Worm (Caenorhabditis elegans) whole organism, dauer: Measurements from ENCODE around the gene W03A5.2.

ENCODE experiments used
- unc-62 ChIP-seq: sonication (generic microtip); optimal IDR thresholded peaks from 2 replicates; lab custom pipeline; 2017; ENCODE audit warnings: missing biosample characterization, missing genetic modification reagents, missing genetic modification characterization

The W03A5.2 gene

ce11 chrIII:5405628-5406084 is at the start of gene W03A5.2, which contains the start of gene Y32H12A.8:
Gene W03A5.2, plus strand, starts transcription at chrIII:5406034.
Gene Y32H12A.8, minus strand, starts transcription at chrIII:5406037.
- TF ChIP-seq unc-62 (GFP tag; lab: Kevin White, UChicago): no peak

- no peak for TF ChIP-seq unc-62 (GFP tag; lab: Kevin White, UChicago)
Observed at ce11 chrIII:5361909-5362308, 43.9 kb upstream of the W03A5.2 start, which contains the start of gene Y32H12A.1. Gene Y32H12A.1, plus strand, starts transcription at chrIII:5362209.

- TF ChIP-seq unc-62 (GFP tag; lab: Kevin White, UChicago): no peak
Observed at ce11 chrIII:5367995-5368899, 37.6 kb upstream of the W03A5.2 start, which contains the start of gene dhs-9. Gene dhs-9, minus strand, starts transcription at chrIII:5368045.

- TF ChIP-seq unc-62 (GFP tag; lab: Kevin White, UChicago): no peak
Observed at ce11 chrIII:5371226-5371926, 34.5 kb upstream of the W03A5.2 start, which contains the start of gene szy-2. Gene szy-2, minus strand, starts transcription at chrIII:5371276.

ce11 chrIII:5372884-5373283 is 33.0 kb upstream of the W03A5.2 start:
- TF ChIP-seq unc-62 (GFP tag; lab: Kevin White, UChicago): no peak

- TF ChIP-seq unc-62 (GFP tag; lab: Kevin White, UChicago): no peak
Observed at ce11 chrIII:5373715-5374114, 32.1 kb upstream of the W03A5.2 start.

ce11 chrIII:5375001-5375532 is 30.8 kb upstream of the W03A5.2 start:
- TF ChIP-seq unc-62 (GFP tag; lab: Kevin White, UChicago): no peak

ce11 chrIII:5379879-5380331 is 25.9 kb upstream of the W03A5.2 start, which contains the start of gene paqr-2:
Gene paqr-2, minus strand, starts transcription at chrIII:5379929.
- TF ChIP-seq unc-62 (GFP tag; lab: Kevin White, UChicago): no peak

ce11 chrIII:5380554-5380953 is 25.3 kb upstream of the W03A5.2 start:
- no peak for TF ChIP-seq unc-62 (GFP tag; lab: Kevin White, UChicago)

- no peak for TF ChIP-seq unc-62 (GFP tag; lab: Kevin White, UChicago)
Observed at ce11 chrIII:5382073-5382472, 23.8 kb upstream of the W03A5.2 start, which contains the start of gene Y32H12A.6. Gene Y32H12A.6, minus strand, starts transcription at chrIII:5382173.

ce11 chrIII:5385315-5385714 is 20.5 kb upstream of the W03A5.2 start, which contains the start of gene Y32H12A.7:
Gene Y32H12A.7, minus strand, starts transcription at chrIII:5385415.
- no peak for TF ChIP-seq unc-62 (GFP tag; lab: Kevin White, UChicago)

- no peak for TF ChIP-seq unc-62 (GFP tag; lab: Kevin White, UChicago)
Observed at ce11 chrIII:5388113-5388512, 17.7 kb upstream of the W03A5.2 start.

- no peak for TF ChIP-seq unc-62 (GFP tag; lab: Kevin White, UChicago)
Observed at ce11 chrIII:5389365-5389764, 16.5 kb upstream of the W03A5.2 start.

ce11 chrIII:5395746-5396145 is 10.1 kb upstream of the W03A5.2 start:
- TF ChIP-seq unc-62 (GFP tag; lab: Kevin White, UChicago): no peak

ce11 chrIII:5402419-5402818 is 3.4 kb upstream of the W03A5.2 start:
- TF ChIP-seq unc-62 (GFP tag; lab: Kevin White, UChicago): no peak
